Fruit fly (Drosophila melanogaster) Kc167 (cell line): ENCODE data around the gene Cyt-c1L.

Source experiments
- Myc ChIP-seq: fragments of >200 bp; optimal IDR thresholded peaks from 2 replicates; lab custom pipeline; 2017; ENCODE audit warnings: missing external identifiers
- ttk ChIP-seq: sonication (Bioruptor generic); optimal IDR thresholded peaks from 2 replicates; lab custom pipeline; 2017; ENCODE audit warnings: missing external identifiers

DNA sequence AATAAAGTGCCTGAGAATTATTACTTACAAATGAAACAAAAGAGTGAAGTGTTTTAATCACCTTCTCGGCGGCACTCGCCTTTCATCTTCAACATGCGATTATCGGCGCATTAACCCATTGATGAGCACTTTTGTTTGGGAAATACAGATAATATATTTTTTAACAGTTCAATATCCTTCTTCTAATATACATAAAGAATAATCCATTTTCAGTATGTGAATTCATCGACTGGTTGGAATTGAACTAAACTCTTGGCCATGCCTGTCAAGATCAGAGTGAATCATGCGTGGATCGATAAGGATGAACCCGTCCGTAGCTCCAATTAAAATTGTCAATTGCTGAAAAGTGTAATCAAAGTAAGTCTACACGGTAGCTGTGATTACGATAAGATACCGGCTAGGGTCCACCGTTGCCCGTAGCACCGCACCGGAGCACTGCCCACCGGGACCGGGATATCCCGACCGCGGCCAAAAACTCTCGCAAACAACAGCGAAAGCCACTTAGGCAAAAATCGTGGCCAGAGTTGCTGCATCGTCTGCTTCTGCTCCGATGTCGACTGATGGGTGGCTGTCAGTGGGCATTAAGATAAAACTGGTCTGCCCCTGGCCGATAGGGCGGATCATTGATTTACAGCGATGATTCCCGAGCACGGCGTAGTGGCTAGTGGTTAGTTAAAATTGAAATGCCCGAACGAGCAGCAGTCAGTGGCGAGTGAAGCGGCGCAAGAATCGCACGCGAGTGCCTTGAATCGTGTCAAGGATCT lies 38.8 kb downstream of the Cyt-c1L start, which contains the start of gene CG11898:
- TF ChIP-seq ttk (lab: Kevin White, UChicago) (no peak), Myc (no peak)
